Worm (Caenorhabditis elegans): ENCODE results near the gene srbc-67.

DNA sequence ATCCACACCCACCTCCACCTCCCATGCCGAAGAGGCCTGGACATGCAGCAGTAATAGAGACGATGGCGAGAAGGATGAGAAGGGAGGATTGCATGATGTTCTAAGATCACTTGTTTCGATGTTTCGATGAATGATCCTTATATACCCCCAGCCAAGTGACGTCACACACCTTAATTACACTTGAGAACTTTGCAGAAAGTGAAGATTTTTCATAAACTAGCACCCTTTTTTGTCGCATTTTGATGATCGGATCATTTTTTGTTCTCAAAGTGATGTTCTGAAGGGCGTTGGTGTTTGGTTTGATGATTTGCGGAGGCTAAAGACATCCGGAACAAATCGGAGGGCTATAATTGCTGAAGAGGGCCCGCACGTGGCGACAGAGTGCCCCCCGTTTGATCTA is 34.7 kb upstream of the srbc-67 start, which contains the start of gene grl-27:
- TF ChIP-seq him-1 (tag; optimal IDR thresholded peaks at IDR 0.05) (no peak), dao-5 (tag; optimal IDR thresholded peaks at IDR 0.05) (no peak), W03F9.2 (tag; optimal IDR thresholded peaks at IDR 0.05) (no peak)

Data from whole organism, L4/young adult.